Fruit fly (Drosophila melanogaster): Measurements from ENCODE around the gene Prosalpha2.

DNA sequence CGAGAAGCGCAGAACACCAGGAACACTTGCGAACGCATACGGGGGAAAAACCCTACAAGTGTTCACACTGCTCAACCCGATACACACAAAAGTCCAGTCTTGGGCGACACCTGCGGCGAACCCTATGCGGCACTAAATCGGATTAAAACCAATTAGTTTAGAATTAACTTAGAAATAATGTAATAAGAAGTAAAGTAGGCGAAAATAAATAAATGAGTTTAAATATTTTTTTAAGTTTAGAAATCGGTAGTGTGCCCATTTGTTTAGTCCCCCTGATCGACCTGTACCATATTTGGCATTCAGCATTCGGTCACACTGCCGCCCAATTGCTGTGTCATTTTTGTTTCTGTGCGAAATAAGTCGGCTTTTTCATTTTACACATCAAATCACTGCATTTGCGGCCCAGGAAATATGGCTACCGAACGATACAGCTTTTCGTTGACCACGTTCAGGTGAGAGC lies at the start of gene Prosalpha2:
- TF ChIP-seq pad (GFP tag; optimal IDR thresholded peaks at IDR 0.05) (no peak), cnc (optimal IDR thresholded peaks at IDR 0.05) (peak; percentile 84 to 99), CG7045 (GFP tag; optimal IDR thresholded peaks at IDR 0.05) (no peak), Clk (GFP tag; optimal IDR thresholded peaks at IDR 0.05) (no peak), CG12768 (GFP tag; optimal IDR thresholded peaks at IDR 0.05) (no peak), CG33017 (tag; optimal IDR thresholded peaks at IDR 0.05) (no peak), cic (GFP tag; optimal IDR thresholded peaks at IDR 0.05) (no peak), CG5204 (GFP tag; optimal IDR thresholded peaks at IDR 0.05) (no peak), bab1 (GFP tag; optimal IDR thresholded peaks at IDR 0.05) (no peak), Hr96 (GFP tag; optimal IDR thresholded peaks at IDR 0.05) (no peak), tj (GFP tag; optimal IDR thresholded peaks at IDR 0.05) (no peak), kay (GFP tag; ENCODE audit: borderline replicate concordance) (no peak), toe (GFP tag; optimal IDR thresholded peaks at IDR 0.05) (no peak), ovo (GFP tag; optimal IDR thresholded peaks at IDR 0.05) (no peak)
